Worm (Caenorhabditis elegans) whole organism, L3 larva: ENCODE results near the gene ZC477.4.

Experiments used
- ceh-9 ChIP-seq: sonication (generic microtip); optimal IDR thresholded peaks from 2 replicates; lab custom pipeline; 2018; ENCODE audit warnings: missing biosample characterization, missing genetic modification characterization
- egl-27 ChIP-seq: sonication (generic microtip); optimal IDR thresholded peaks from 4 replicates; lab custom pipeline; 2017; ENCODE audit warnings: missing biosample characterization, missing genetic modification reagents, missing genetic modification characterization
- nhr-11 ChIP-seq: fragments of 150-350 bp; optimal IDR thresholded peaks from 2 replicates; lab custom pipeline; 2014; ENCODE audit warnings: missing biosample characterization, missing genetic modification characterization
- nhr-28 ChIP-seq: fragments of 150-350 bp; optimal IDR thresholded peaks from 2 replicates; lab custom pipeline; 2014; ENCODE audit warnings: missing biosample characterization, missing genetic modification characterization
- nhr-77 ChIP-seq: fragments of 150-350 bp; optimal IDR thresholded peaks from 2 replicates; lab custom pipeline; 2014; ENCODE audit warnings: missing biosample characterization, missing genetic modification characterization
- pha-4 ChIP-seq: fragments of 150-350 bp; optimal IDR thresholded peaks from 2 replicates; lab custom pipeline; 2014; ENCODE audit warnings: missing biosample characterization, missing genetic modification reagents, missing genetic modification characterization
- pqm-1 ChIP-seq: fragments of 150-350 bp; optimal IDR thresholded peaks from 2 replicates; lab custom pipeline; 2017; ENCODE audit warnings: missing biosample characterization, missing genetic modification characterization, inconsistent platforms
- zag-1 ChIP-seq: fragments of 150-350 bp; optimal IDR thresholded peaks from 2 replicates; lab custom pipeline; 2014; ENCODE audit warnings: missing biosample characterization, missing genetic modification characterization
- ztf-11 ChIP-seq: fragments of 150-350 bp; optimal IDR thresholded peaks from 2 replicates; lab custom pipeline; 2014; ENCODE audit warnings: missing biosample characterization, missing genetic modification characterization

ce11 chrIV:7081214-7081613, 17.4 kb downstream of the ZC477.4 start, which contains the start of gene Y43B11AR.1:
- TF ChIP-seq nhr-77 (tag; lab: Kevin White, UChicago) (no peak), pha-4 (no peak), pqm-1 (tag; lab: Kevin White, UChicago) (no peak), nhr-11 (tag; lab: Kevin White, UChicago) (no peak), nhr-28 (tag; lab: Kevin White, UChicago) (no peak), ceh-9 (no peak), zag-1 (no peak), egl-27 (tag; lab: Kevin White, UChicago) (no peak), ztf-11 (tag; lab: Kevin White, UChicago) (no peak)
